Worm (Caenorhabditis elegans) whole organism, L4/young adult: Measurements from ENCODE around the gene ZK177.1.

Experiments used
- W03F9.2 ChIP-seq: fragments of 150-350 bp; optimal IDR thresholded peaks from 2 replicates; lab custom pipeline; 2014; ENCODE audit warnings: missing biosample characterization, missing genetic modification characterization
- dao-5 ChIP-seq: sonication (generic microtip); optimal IDR thresholded peaks from 2 replicates; lab custom pipeline; 2016; ENCODE audit warnings: missing genotype, missing genetic modification characterization, moderate library complexity, missing compliant biosample characterization
- him-1 ChIP-seq: sonication (generic microtip); optimal IDR thresholded peaks from 2 replicates; lab custom pipeline; 2016; ENCODE audit warnings: missing genotype, missing genetic modification reagents, missing genetic modification characterization, missing compliant biosample characterization

DNA sequence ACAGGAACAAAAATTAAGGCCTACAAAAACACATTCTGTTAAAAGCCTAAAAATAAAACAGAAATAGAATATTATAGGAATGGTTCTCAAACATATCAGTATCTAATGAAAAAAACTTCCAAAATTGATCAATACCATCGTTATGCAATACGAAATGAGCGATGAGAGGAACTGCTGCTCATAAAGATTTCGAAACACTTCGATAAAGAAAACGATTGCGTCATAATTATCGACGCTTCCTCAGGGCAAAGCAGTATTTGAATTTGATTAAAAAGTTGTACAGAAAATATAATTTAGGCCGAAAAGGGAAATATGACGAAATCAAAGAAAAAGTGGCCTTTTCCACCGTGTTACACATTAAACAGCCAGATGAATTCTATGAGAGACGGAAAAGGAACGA lies 9.9 kb upstream of the ZK177.1 start:
- TF ChIP-seq him-1 = no peak
- TF ChIP-seq dao-5 (tag; lab: Kevin White, UChicago) = no peak
- TF ChIP-seq W03F9.2 (tag; lab: Kevin White, UChicago) = no peak
